Fruit fly (Drosophila melanogaster) whole organism, embryonic: ENCODE results near the gene CG10041.

Experiments
- B-H1 ChIP-seq: fragments of 200-800 bp; sonication (Bioruptor generic); IDR thresholded peaks from 3 replicates; pipeline ENCODE4 v1.3.6; 2022; ENCODE audit warnings: missing biosample characterization, missing genetic modification characterization
- CG10267 ChIP-seq: fragments of 200-800 bp; sonication (Bioruptor generic); optimal IDR thresholded peaks from 2 replicates; lab custom pipeline; 2018; ENCODE audit warnings: missing biosample characterization, mild to moderate bottlenecking, missing genetic modification characterization, moderate library complexity
- CG12104 ChIP-seq: fragments of 200-800 bp; sonication (Bioruptor generic); optimal IDR thresholded peaks from 3 replicates; lab custom pipeline; 2016; ENCODE audit warnings: missing biosample characterization, missing genetic modification characterization
- CG12236 ChIP-seq: fragments of 200-800 bp; sonication (Bioruptor generic); optimal IDR thresholded peaks from 2 replicates; lab custom pipeline; 2016; ENCODE audit warnings: missing biosample characterization, missing genetic modification characterization
- CG14710 ChIP-seq: fragments of 200-800 bp; sonication (Bioruptor generic); optimal IDR thresholded peaks from 3 replicates; lab custom pipeline; 2019; ENCODE audit warnings: missing biosample characterization, mild to moderate bottlenecking, missing genetic modification characterization, moderate library complexity
- CG17361 ChIP-seq: fragments of 200-800 bp; sonication (Bioruptor generic); IDR thresholded peaks from 3 replicates; pipeline ENCODE4 v1.3.6; 2022; ENCODE audit warnings: missing biosample characterization, missing genetic modification characterization
- CG18011 ChIP-seq: fragments of 200-800 bp; sonication (Bioruptor generic); optimal IDR thresholded peaks from 2 replicates; lab custom pipeline; 2017; ENCODE audit warnings: missing biosample characterization, missing genetic modification characterization, mild to moderate bottlenecking, moderate library complexity, missing genotype
- CG1832 ChIP-seq: fragments of 200-800 bp; sonication (Bioruptor generic); optimal IDR thresholded peaks from 2 replicates; lab custom pipeline; 2017; ENCODE audit warnings: missing biosample characterization, mild to moderate bottlenecking, missing genetic modification characterization, inconsistent platforms
- CG2712 ChIP-seq: fragments of 200-800 bp; optimal IDR thresholded peaks from 3 replicates; lab custom pipeline; 2019; ENCODE audit warnings: missing biosample characterization, mild to moderate bottlenecking, missing genetic modification characterization, moderate library complexity
- CG2875 ChIP-seq: fragments of 200-800 bp; sonication (Bioruptor generic); optimal IDR thresholded peaks from 2 replicates; lab custom pipeline; 2017; ENCODE audit warnings: missing biosample characterization, mild to moderate bottlenecking, missing genetic modification characterization, missing genetic modification reagents
- CG31224 ChIP-seq: fragments of 200-800 bp; sonication (Bioruptor generic); IDR thresholded peaks from 2 replicates; pipeline ENCODE4 v1.3.6; 2022; ENCODE audit warnings: missing biosample characterization, missing genetic modification characterization
- CG31441 ChIP-seq: fragments of 200-800 bp; sonication (Bioruptor generic); IDR thresholded peaks from 2 replicates; pipeline ENCODE4 v1.3.6; 2022; ENCODE audit warnings: missing biosample characterization, missing genetic modification characterization
- CG33557 ChIP-seq: fragments of 200-800 bp; sonication (Bioruptor generic); optimal IDR thresholded peaks from 2 replicates; lab custom pipeline; 2019; ENCODE audit warnings: missing biosample characterization, mild to moderate bottlenecking, missing genetic modification characterization, moderate library complexity
- CG4282 ChIP-seq: fragments of 200-800 bp; sonication (Bioruptor generic); optimal IDR thresholded peaks from 2 replicates; lab custom pipeline; 2016; ENCODE audit warnings: missing biosample characterization, missing genetic modification characterization
- CG6654 ChIP-seq: fragments of 200-800 bp; sonication (Bioruptor generic); optimal IDR thresholded peaks from 2 replicates; lab custom pipeline; 2017; ENCODE audit warnings: missing biosample characterization, mild to moderate bottlenecking, missing genetic modification characterization
- CG6689 ChIP-seq: fragments of 200-800 bp; sonication (Bioruptor generic); IDR thresholded peaks from 2 replicates; pipeline ENCODE4 v1.3.6; 2022; ENCODE audit warnings: missing biosample characterization, missing genetic modification characterization
- CG6854 ChIP-seq: fragments of 200-800 bp; sonication (Bioruptor generic); optimal IDR thresholded peaks from 3 replicates; lab custom pipeline; 2017; ENCODE audit warnings: missing biosample characterization, mild to moderate bottlenecking, missing genetic modification characterization
- CG7372 ChIP-seq: fragments of 200-800 bp; sonication (Bioruptor generic); IDR thresholded peaks from 2 replicates; pipeline ENCODE4 v1.3.6; 2022; ENCODE audit warnings: missing biosample characterization, missing genetic modification characterization
- CG8924 ChIP-seq: fragments of 200-800 bp; optimal IDR thresholded peaks from 3 replicates; lab custom pipeline; 2019; ENCODE audit warnings: missing biosample characterization, mild to moderate bottlenecking, missing genetic modification characterization, moderate library complexity
- CoRest ChIP-seq: fragments of 200-800 bp; sonication (Bioruptor generic); optimal IDR thresholded peaks from 3 replicates; lab custom pipeline; 2018; ENCODE audit warnings: missing biosample characterization, mild to moderate bottlenecking, missing genetic modification characterization, moderate library complexity
- HHEX ChIP-seq: fragments of 200-800 bp; sonication (Bioruptor generic); optimal IDR thresholded peaks from 3 replicates; lab custom pipeline; 2017; ENCODE audit warnings: missing biosample characterization, mild to moderate bottlenecking, missing genetic modification characterization, missing genetic modification reagents
- Hr51 ChIP-seq, 2 experiments: fragments of 200-800 bp; sonication (Bioruptor generic); optimal IDR thresholded peaks; 2 replicates in 1 of 2; 3 replicates in 1 of 2; lab custom pipeline; 2016 to 2018; ENCODE audit warnings: missing biosample characterization in 2 of 2, missing genetic modification characterization in 2 of 2, mild to moderate bottlenecking in 1 of 2, moderate library complexity in 1 of 2
- Nf-YA ChIP-seq: fragments of 200-800 bp; sonication (Bioruptor generic); IDR thresholded peaks from 2 replicates; pipeline ENCODE4 v1.3.6; 2022; ENCODE audit warnings: missing biosample characterization, missing genetic modification characterization
- Oli ChIP-seq: fragments of 200-800 bp; sonication (Bioruptor generic); optimal IDR thresholded peaks from 2 replicates; lab custom pipeline; 2018; ENCODE audit warnings: missing biosample characterization, mild to moderate bottlenecking, missing genetic modification characterization, moderate library complexity
- Six4 ChIP-seq: fragments of 200-800 bp; sonication (Bioruptor generic); optimal IDR thresholded peaks from 2 replicates; lab custom pipeline; 2016; ENCODE audit warnings: missing biosample characterization, missing genetic modification characterization
- Tbp ChIP-seq: fragments of >200 bp; optimal IDR thresholded peaks from 2 replicates; lab custom pipeline; 2018; ENCODE audit warnings: missing biosample characterization, missing genetic modification characterization
- Usf ChIP-seq: fragments of 200-800 bp; sonication (Bioruptor generic); optimal IDR thresholded peaks from 2 replicates; lab custom pipeline; 2017; ENCODE audit warnings: missing genotype, missing biosample characterization, missing genetic modification characterization
- Xrp1 ChIP-seq: fragments of 200-800 bp; sonication (Bioruptor generic); IDR thresholded peaks from 2 replicates; pipeline ENCODE4 v1.3.6; 2022; ENCODE audit warnings: missing biosample characterization, missing genetic modification characterization
- abd-A ChIP-seq: fragments of 200-800 bp; sonication (Bioruptor generic); optimal IDR thresholded peaks from 3 replicates; lab custom pipeline; 2019; ENCODE audit warnings: missing biosample characterization, mild to moderate bottlenecking, missing genetic modification characterization, moderate library complexity
- cas ChIP-seq: fragments of 200-800 bp; sonication (Bioruptor generic); IDR thresholded peaks from 2 replicates; pipeline ENCODE4 v1.3.6; 2022; ENCODE audit warnings: missing biosample characterization, missing genetic modification characterization
- caup ChIP-seq: fragments of 200-800 bp; sonication (Bioruptor generic); optimal IDR thresholded peaks from 3 replicates; lab custom pipeline; 2017; ENCODE audit warnings: missing biosample characterization, mild to moderate bottlenecking, missing genetic modification characterization, moderate library complexity; ENCODE audit not compliant: severe bottlenecking
- disco-r ChIP-seq: fragments of 200-800 bp; sonication (Bioruptor generic); optimal IDR thresholded peaks from 2 replicates; lab custom pipeline; 2016; ENCODE audit warnings: missing biosample characterization, missing genetic modification characterization
- dm ChIP-seq: fragments of 200-800 bp; sonication (Bioruptor generic); optimal IDR thresholded peaks from 3 replicates; lab custom pipeline; 2016; ENCODE audit warnings: missing biosample characterization, missing genetic modification characterization
- fd96Cb ChIP-seq: fragments of 200-800 bp; sonication (Bioruptor generic); optimal IDR thresholded peaks from 2 replicates; lab custom pipeline; 2018; ENCODE audit warnings: missing biosample characterization, mild to moderate bottlenecking, missing genetic modification characterization, moderate library complexity
- grau ChIP-seq: fragments of 200-800 bp; optimal IDR thresholded peaks from 3 replicates; lab custom pipeline; 2019; ENCODE audit warnings: missing biosample characterization, mild to moderate bottlenecking, missing genetic modification characterization, moderate library complexity
- ind ChIP-seq: fragments of 200-800 bp; sonication (Bioruptor generic); optimal IDR thresholded peaks from 3 replicates; lab custom pipeline; 2016; ENCODE audit warnings: missing biosample characterization, missing genetic modification characterization
- nerfin-1 ChIP-seq: fragments of 200-800 bp; sonication (Bioruptor generic); optimal IDR thresholded peaks from 3 replicates; lab custom pipeline; 2019; ENCODE audit warnings: missing biosample characterization, mild to moderate bottlenecking, missing genetic modification characterization, moderate library complexity
- nom ChIP-seq: fragments of 200-800 bp; sonication (Bioruptor generic); optimal IDR thresholded peaks from 2 replicates; lab custom pipeline; 2017; ENCODE audit warnings: missing biosample characterization, missing genetic modification characterization, mild to moderate bottlenecking, moderate library complexity, missing genetic modification reagents
- oc ChIP-seq: fragments of 200-800 bp; sonication (Bioruptor generic); optimal IDR thresholded peaks from 2 replicates; lab custom pipeline; 2018; ENCODE audit warnings: missing biosample characterization, mild to moderate bottlenecking, missing genetic modification characterization, moderate library complexity
- phol ChIP-seq: fragments of 200-800 bp; sonication (Bioruptor generic); optimal IDR thresholded peaks from 3 replicates; lab custom pipeline; 2018; ENCODE audit warnings: missing biosample characterization, mild to moderate bottlenecking, missing genetic modification characterization, moderate library complexity
- prd ChIP-seq, 3 experiments: fragments of >200 bp in 2 of 3; fragments of 200-800 bp in 1 of 3; sonication (Bioruptor generic) in 1 of 3; optimal IDR thresholded peaks in 2 of 3; IDR thresholded peaks in 1 of 3; 2 replicates in 2 of 3; 3 replicates in 1 of 3; pipeline versions ENCODE4 v1.3.6 to Lab custom; 2017 to 2022; ENCODE audit warnings: missing biosample characterization in 1 of 3, missing genetic modification characterization in 1 of 3
- pzg ChIP-seq: fragments of 200-800 bp; sonication (Bioruptor generic); optimal IDR thresholded peaks from 3 replicates; lab custom pipeline; 2018; ENCODE audit warnings: missing biosample characterization, mild to moderate bottlenecking, missing genetic modification characterization, moderate library complexity
- run ChIP-seq: fragments of 200-800 bp; sonication (Bioruptor generic); optimal IDR thresholded peaks from 3 replicates; lab custom pipeline; 2018; ENCODE audit warnings: missing biosample characterization, mild to moderate bottlenecking, missing genetic modification characterization
- seq ChIP-seq: fragments of 200-800 bp; sonication (Bioruptor generic); IDR thresholded peaks from 2 replicates; pipeline ENCODE4 v1.3.6; 2022; ENCODE audit warnings: missing biosample characterization, missing genetic modification characterization
- so ChIP-seq: fragments of 200-800 bp; sonication (Bioruptor generic); IDR thresholded peaks from 3 replicates; pipeline ENCODE4 v1.3.6; 2022; ENCODE audit warnings: missing biosample characterization, missing genetic modification characterization
- sr ChIP-seq: fragments of 200-800 bp; sonication (Bioruptor generic); IDR thresholded peaks from 3 replicates; pipeline ENCODE4 v1.3.6; 2022; ENCODE audit warnings: missing biosample characterization, missing genetic modification characterization
- tap ChIP-seq: fragments of 200-800 bp; optimal IDR thresholded peaks from 3 replicates; lab custom pipeline; 2019; ENCODE audit warnings: missing biosample characterization, mild to moderate bottlenecking, missing genetic modification characterization, moderate library complexity
- tna ChIP-seq: fragments of 200-800 bp; sonication (Bioruptor generic); IDR thresholded peaks from 2 replicates; pipeline ENCODE4 v1.3.6; 2022; ENCODE audit warnings: missing biosample characterization, missing genetic modification characterization; ENCODE audit not compliant: partially characterized antibody
- vnd ChIP-seq: fragments of 200-800 bp; sonication (Bioruptor generic); IDR thresholded peaks from 3 replicates; pipeline ENCODE4 v1.3.6; 2022; ENCODE audit warnings: missing biosample characterization, missing genetic modification characterization; ENCODE audit not compliant: partially characterized antibody
- yki ChIP-seq: fragments of >200 bp; optimal IDR thresholded peaks from 3 replicates; lab custom pipeline; 2018

The CG10041 gene

dm6 chr3R:12345989-12346388 is 5.9 kb downstream of the CG10041 start (continued):
- TF ChIP-seq CG10267 (tag; lab: Kevin White, UChicago) (peak; percentile 13), cas (GFP tag; lab: Robert Waterston, UW) (no peak), CG6854 (no peak), Oli (peak; percentile 8), nom (GFP tag; lab: Kevin White, UChicago) (no peak), so (no peak), Hr51 (GFP tag; optimal IDR thresholded peaks at IDR 0.05; lab: Kevin White, UChicago) (peak in 1 of 2 experiments; percentile 20), CG12104 (peak; percentile 12), CG2875 (no peak), CG33557 (GFP tag; lab: Kevin White, UChicago) (no peak), CG6654 (GFP tag; lab: Kevin White, UChicago) (no peak), tna (no peak), Usf (no peak), CG8924 (peak; percentile 30), CG18011 (GFP tag; lab: Kevin White, UChicago) (no peak), CG6689 (GFP tag; lab: Robert Waterston, UW) (peak; percentile 48; the same call in 1 of the 2 replicates), CG12236 (GFP tag; lab: Kevin White, UChicago) (no peak), Six4 (no peak), grau (tag; lab: Kevin White, UChicago) (peak; percentile 34), oc (tag; lab: Kevin White, UChicago) (no peak), pzg (GFP tag; lab: Kevin White, UChicago) (no peak), dm (GFP tag; lab: Kevin White, UChicago) (no peak), sr (GFP tag; lab: Robert Waterston, UW) (no peak), CG31224 (GFP tag; lab: Robert Waterston, UW) (no peak), CG7372 (GFP tag; lab: Robert Waterston, UW) (no peak), CoRest (tag; lab: Kevin White, UChicago) (peak; percentile 21), run (no peak), prd (optimal IDR thresholded peaks at IDR 0.05; lab: Kevin White, UChicago) (no peak), prd (GFP tag; IDR thresholded peaks at IDR 0.05; lab: Robert Waterston, UW) (peak; percentile 32; the same call in 1 of the 3 replicates), CG14710 (tag; lab: Kevin White, UChicago) (peak; percentile 19), abd-A (tag; lab: Kevin White, UChicago) (no peak), vnd (no peak), nerfin-1 (no peak), fd96Cb (tag; lab: Kevin White, UChicago) (peak; percentile 23), Nf-YA (GFP tag; lab: Robert Waterston, UW) (no peak), yki (lab: Kevin White, UChicago) (no peak), HHEX (GFP tag; lab: Kevin White, UChicago) (no peak), caup (GFP tag; lab: Kevin White, UChicago) (no peak), CG17361 (GFP tag; lab: Robert Waterston, UW) (0 out of 3 replicates have a peak, but pooled peaks have one; percentile 36), phol (tag; lab: Kevin White, UChicago) (peak; percentile 41), ind (GFP tag; lab: Kevin White, UChicago) (no peak), seq (GFP tag; lab: Robert Waterston, UW) (no peak), B-H1 (GFP tag; lab: Robert Waterston, UW) (no peak), disco-r (GFP tag; lab: Kevin White, UChicago) (no peak), CG31441 (peak; percentile 62; the same call in 1 of the 2 replicates), CG1832 (GFP tag; lab: Kevin White, UChicago) (no peak), CG4282 (no peak), Xrp1 (GFP tag; lab: Robert Waterston, UW) (no peak; the same call in 1 of the 2 replicates), Tbp (GFP tag; lab: Kevin White, UChicago) (no peak), tap (no peak), CG2712 (tag; lab: Kevin White, UChicago) (peak; percentile 63)
